Worm (Caenorhabditis elegans) whole organism, mixed stage, embryonic: ENCODE measurements around the gene clec-231.
"Not testable (repeated sequence)": the region's sequence is repeated elsewhere in the genome, so short reads cannot be mapped to it uniquely, and the experiment has no call there.

Source experiments
- M03D4.4 ChIP-seq: sonication (generic microtip); optimal IDR thresholded peaks from 2 replicates; lab custom pipeline; 2017; ENCODE audit warnings: mild to moderate bottlenecking, missing genetic modification characterization, missing compliant biosample characterization
- blmp-1 ChIP-seq: fragments of 150-350 bp; optimal IDR thresholded peaks from 2 replicates; lab custom pipeline; 2014; ENCODE audit warnings: missing biosample characterization, missing genetic modification characterization
- ceh-39 ChIP-seq: fragments of 150-350 bp; optimal IDR thresholded peaks from 2 replicates; lab custom pipeline; 2014; ENCODE audit warnings: missing biosample characterization, missing genetic modification characterization
- ceh-43 ChIP-seq: fragments of 200-800 bp; sonication (Bioruptor generic); optimal IDR thresholded peaks from 2 replicates; lab custom pipeline; 2018; ENCODE audit warnings: mild to moderate bottlenecking, missing genetic modification characterization, moderate library complexity, missing compliant biosample characterization
- ceh-83 ChIP-seq: fragments of 200-800 bp; sonication (Bioruptor generic); optimal IDR thresholded peaks from 2 replicates; lab custom pipeline; 2018; ENCODE audit warnings: mild to moderate bottlenecking, missing genetic modification characterization, missing compliant biosample characterization
- ces-1 ChIP-seq: fragments of 150-350 bp; optimal IDR thresholded peaks from 2 replicates; lab custom pipeline; 2014; ENCODE audit warnings: missing biosample characterization, missing genetic modification reagents, missing genetic modification characterization
- drap-1 ChIP-seq: fragments of 200-800 bp; sonication (Bioruptor generic); optimal IDR thresholded peaks from 3 replicates; lab custom pipeline; 2018; ENCODE audit warnings: mild to moderate bottlenecking, missing genetic modification characterization, missing compliant biosample characterization
- elt-1 ChIP-seq: sonication (generic microtip); optimal IDR thresholded peaks from 2 replicates; lab custom pipeline; 2017; ENCODE audit warnings: missing genetic modification characterization, mild to moderate bottlenecking, missing compliant biosample characterization, antibody characterized with exemption, moderate library complexity, borderline replicate concordance; ENCODE audit not compliant: insufficient read depth
- flh-1 ChIP-seq: fragments of 200-800 bp; sonication (Bioruptor generic); optimal IDR thresholded peaks from 2 replicates; lab custom pipeline; 2018; ENCODE audit warnings: mild to moderate bottlenecking, missing genetic modification characterization, moderate library complexity, missing compliant biosample characterization
- ham-2 ChIP-seq: fragments of 200-800 bp; sonication (Bioruptor generic); optimal IDR thresholded peaks from 2 replicates; lab custom pipeline; 2018; ENCODE audit warnings: mild to moderate bottlenecking, missing genetic modification characterization, missing compliant biosample characterization
- hlh-1 ChIP-seq: fragments of 150-350 bp; optimal IDR thresholded peaks from 2 replicates; lab custom pipeline; 2014; ENCODE audit warnings: missing biosample characterization, missing genetic modification reagents, missing genetic modification characterization
- lin-13 ChIP-seq: fragments of 150-350 bp; optimal IDR thresholded peaks from 2 replicates; lab custom pipeline; 2014; ENCODE audit warnings: missing biosample characterization, missing genetic modification characterization
- lin-32 ChIP-seq: fragments of 200-800 bp; sonication (Bioruptor generic); optimal IDR thresholded peaks from 2 replicates; lab custom pipeline; 2018; ENCODE audit warnings: mild to moderate bottlenecking, missing genetic modification characterization, missing compliant biosample characterization
- lsy-2 ChIP-seq: fragments of 150-350 bp; optimal IDR thresholded peaks from 2 replicates; lab custom pipeline; 2014; ENCODE audit warnings: missing biosample characterization, missing genetic modification characterization
- mab-5 ChIP-seq: fragments of 150-350 bp; optimal IDR thresholded peaks from 2 replicates; lab custom pipeline; 2014; ENCODE audit warnings: missing biosample characterization, missing genetic modification characterization
- mep-1 ChIP-seq: fragments of 150-350 bp; optimal IDR thresholded peaks from 2 replicates; lab custom pipeline; 2017; ENCODE audit warnings: missing biosample characterization, missing genetic modification reagents, missing genetic modification characterization, inconsistent platforms
- mls-2 ChIP-seq: sonication (generic microtip); optimal IDR thresholded peaks from 2 replicates; lab custom pipeline; 2016; ENCODE audit warnings: mild to moderate bottlenecking, missing genetic modification characterization, moderate library complexity, missing compliant biosample characterization
- nhr-12 ChIP-seq: fragments of 150-350 bp; optimal IDR thresholded peaks from 2 replicates; lab custom pipeline; 2014; ENCODE audit warnings: missing biosample characterization, missing genetic modification characterization
- nhr-2 ChIP-seq: fragments of 150-350 bp; optimal IDR thresholded peaks from 2 replicates; lab custom pipeline; 2014; ENCODE audit warnings: missing biosample characterization, missing genetic modification characterization
- nhr-28 ChIP-seq: fragments of 150-350 bp; optimal IDR thresholded peaks from 2 replicates; lab custom pipeline; 2014; ENCODE audit warnings: missing biosample characterization, missing genetic modification characterization
- nhr-76 ChIP-seq: sonication (generic microtip); optimal IDR thresholded peaks from 2 replicates; lab custom pipeline; 2017; ENCODE audit warnings: missing biosample characterization, missing genetic modification characterization
- pha-4 ChIP-seq: fragments of 150-350 bp; optimal IDR thresholded peaks from 2 replicates; lab custom pipeline; 2018; ENCODE audit warnings: missing biosample characterization, missing genetic modification reagents, missing genetic modification characterization
- sem-2 ChIP-seq: fragments of 200-800 bp; sonication (Bioruptor generic); optimal IDR thresholded peaks from 2 replicates; lab custom pipeline; 2018; ENCODE audit warnings: mild to moderate bottlenecking, missing genetic modification characterization, missing compliant biosample characterization
- snpc-4 ChIP-seq: fragments of 150-350 bp; optimal IDR thresholded peaks from 2 replicates; lab custom pipeline; 2014; ENCODE audit warnings: missing biosample characterization, missing genetic modification characterization
- sptf-1 ChIP-seq: sonication (generic microtip); optimal IDR thresholded peaks from 2 replicates; lab custom pipeline; 2017; ENCODE audit warnings: mild to moderate bottlenecking, missing genetic modification characterization, moderate library complexity, missing compliant biosample characterization
- unc-120 ChIP-seq: sonication (generic microtip); optimal IDR thresholded peaks from 2 replicates; lab custom pipeline; 2017; ENCODE audit warnings: missing genetic modification characterization, missing compliant biosample characterization; ENCODE audit not compliant: poor library complexity, severe bottlenecking
- unc-39 ChIP-seq: fragments of 150-350 bp; optimal IDR thresholded peaks from 2 replicates; lab custom pipeline; 2014; ENCODE audit warnings: missing biosample characterization, missing genetic modification characterization
- unc-62 ChIP-seq: fragments of 150-350 bp; optimal IDR thresholded peaks from 2 replicates; lab custom pipeline; 2014; ENCODE audit warnings: missing biosample characterization, missing genetic modification reagents, missing genetic modification characterization
- zip-8 ChIP-seq: fragments of 150-350 bp; optimal IDR thresholded peaks from 2 replicates; lab custom pipeline; 2014; ENCODE audit warnings: missing biosample characterization, missing genetic modification characterization

Gene clec-231

ce11 chrV:15322653-15323052, 27.9 kb downstream of the clec-231 start, which contains the start of gene nhr-247:
Gene nhr-247 (plus strand): TSS chrV:15322982.
- not testable (repeated sequence) for TF ChIP-seq mep-1 (tag; lab: Kevin White, UChicago); lin-13; sptf-1 (tag; lab: Kevin White, UChicago)

- TF ChIP-seq lin-13 (no peak), mab-5 (tag; lab: Kevin White, UChicago) (no peak), nhr-28 (no peak), nhr-2 (tag; lab: Kevin White, UChicago) (no peak), snpc-4 (tag; lab: Kevin White, UChicago) (no peak), elt-1 (tag; lab: Kevin White, UChicago) (no peak), unc-39 (no peak), lin-32 (no peak), sptf-1 (tag; lab: Kevin White, UChicago) (no peak)
Observed at ce11 chrV:15318638-15319037, 31.9 kb downstream of the clec-231 start, which contains the start of gene nhr-291. Gene nhr-291 (plus strand): TSS chrV:15318961.

- no peak for TF ChIP-seq ham-2 (GFP tag; lab: Kevin White, UChicago)
- no peak for TF ChIP-seq mab-5 (tag; lab: Kevin White, UChicago)
- TF ChIP-seq nhr-2 (tag; lab: Kevin White, UChicago) = no peak
- TF ChIP-seq pha-4 (tag; lab: Kevin White, UChicago) = no peak
- TF ChIP-seq snpc-4 (tag; lab: Kevin White, UChicago) = no peak
- TF ChIP-seq sem-2 (GFP tag; lab: Kevin White, UChicago) = no peak
- TF ChIP-seq ceh-43 (GFP tag; lab: Kevin White, UChicago) = no peak
- TF ChIP-seq, all 35 proteins: peak for 0
Observed at ce11 chrV:15315827-15316527, 34.5 kb downstream of the clec-231 start, which contains the start of the genes srt-22 and nhr-246. Gene srt-22 (minus strand): TSS chrV:15315927. Gene nhr-246 (plus strand): TSS chrV:15316477.

ce11 chrV:15313529-15313928, 37.0 kb downstream of the clec-231 start:
- TF ChIP-seq drap-1 (GFP tag; lab: Kevin White, UChicago) (no peak), lsy-2 (no peak), mep-1 (tag; lab: Kevin White, UChicago) (no peak), ceh-43 (GFP tag; lab: Kevin White, UChicago) (no peak), mab-5 (tag; lab: Kevin White, UChicago) (no peak), lin-32 (no peak), flh-1 (GFP tag; lab: Kevin White, UChicago) (no peak), hlh-1 (tag; lab: Kevin White, UChicago) (no peak)

- no peak for TF ChIP-seq ceh-83
Observed at ce11 chrV:15310780-15311179, 39.7 kb downstream of the clec-231 start, which contains the start of gene irld-62. Gene irld-62 (plus strand): TSS chrV:15311080.

ce11 chrV:15309011-15309410, 41.5 kb downstream of the clec-231 start, which contains the start of gene srz-10:
Gene srz-10 (minus strand): TSS chrV:15309098.
- no peak for TF ChIP-seq sem-2 (GFP tag; lab: Kevin White, UChicago)
- no peak for TF ChIP-seq unc-120
- no peak for TF ChIP-seq ham-2 (GFP tag; lab: Kevin White, UChicago)
- TF ChIP-seq ces-1 (GFP tag; lab: Kevin White, UChicago) = no peak
- TF ChIP-seq drap-1 (GFP tag; lab: Kevin White, UChicago) = no peak
- TF ChIP-seq unc-39 = no peak
- no peak for TF ChIP-seq hlh-1 (tag; lab: Kevin White, UChicago)
- no peak for TF ChIP-seq nhr-12 (tag; lab: Kevin White, UChicago)
- no peak for TF ChIP-seq unc-62 (GFP tag; lab: Kevin White, UChicago)
- TF ChIP-seq lsy-2 = no peak
- no peak for TF ChIP-seq lin-32
- no peak for TF ChIP-seq nhr-2 (tag; lab: Kevin White, UChicago)
- TF ChIP-seq zip-8 (tag; lab: Kevin White, UChicago) = no peak
- TF ChIP-seq nhr-28 = no peak
- no peak for TF ChIP-seq elt-1 (tag; lab: Kevin White, UChicago)
- no peak for TF ChIP-seq nhr-76 (tag; lab: Kevin White, UChicago)

- TF ChIP-seq nhr-12 (tag; lab: Kevin White, UChicago) (no peak), nhr-28 (no peak), drap-1 (GFP tag; lab: Kevin White, UChicago) (no peak), mls-2 (no peak), elt-1 (tag; lab: Kevin White, UChicago) (no peak), ceh-39 (tag; lab: Kevin White, UChicago) (no peak), blmp-1 (no peak), pha-4 (tag; lab: Kevin White, UChicago) (no peak), M03D4.4 (tag; lab: Kevin White, UChicago) (no peak), unc-120 (no peak)
Observed at ce11 chrV:15306745-15307144, 43.8 kb downstream of the clec-231 start, which contains the start of gene T26H8.4. Gene T26H8.4 (minus strand): TSS chrV:15306845.
